Fruit fly (Drosophila melanogaster) whole organism, embryonic: ENCODE measurements around the gene Aatf.

Experiments
- ATbp ChIP-seq: fragments of 200-800 bp; sonication (Bioruptor generic); optimal IDR thresholded peaks from 2 replicates; lab custom pipeline; 2017; ENCODE audit warnings: missing biosample characterization, mild to moderate bottlenecking, missing genetic modification characterization, missing genetic modification reagents
- CG11456 ChIP-seq: fragments of 200-800 bp; sonication (Bioruptor generic); IDR thresholded peaks from 3 replicates; pipeline ENCODE4 v1.3.6; 2022; ENCODE audit warnings: missing biosample characterization, missing genetic modification characterization
- CG12299 ChIP-seq: fragments of 200-800 bp; sonication (Bioruptor generic); optimal IDR thresholded peaks from 2 replicates; lab custom pipeline; 2018; ENCODE audit warnings: missing biosample characterization, mild to moderate bottlenecking, missing genetic modification characterization
- CG12942 ChIP-seq: fragments of 200-800 bp; sonication (Bioruptor generic); optimal IDR thresholded peaks from 3 replicates; lab custom pipeline; 2016; ENCODE audit warnings: missing biosample characterization, missing genetic modification characterization
- CG15479 ChIP-seq: fragments of 200-800 bp; sonication (Bioruptor generic); optimal IDR thresholded peaks from 3 replicates; lab custom pipeline; 2019; ENCODE audit warnings: missing biosample characterization, mild to moderate bottlenecking, missing genetic modification characterization, moderate library complexity
- CG3065 ChIP-seq: fragments of 200-800 bp; sonication (Bioruptor generic); optimal IDR thresholded peaks from 2 replicates; lab custom pipeline; 2016; ENCODE audit warnings: missing biosample characterization, missing genetic modification characterization
- CG32767 ChIP-seq: fragments of 200-800 bp; sonication (Bioruptor generic); IDR thresholded peaks from 2 replicates; pipeline ENCODE4 v1.3.6; 2022; ENCODE audit warnings: missing biosample characterization, missing genetic modification characterization
- CG4328 ChIP-seq: fragments of 200-800 bp; sonication (Bioruptor generic); optimal IDR thresholded peaks from 3 replicates; lab custom pipeline; 2017; ENCODE audit warnings: missing biosample characterization, missing genetic modification reagents, missing genetic modification characterization
- CG9437 ChIP-seq: fragments of 200-800 bp; sonication (Bioruptor generic); optimal IDR thresholded peaks from 2 replicates; lab custom pipeline; 2018; ENCODE audit warnings: missing biosample characterization, mild to moderate bottlenecking, missing genetic modification characterization
- CG9797 ChIP-seq: fragments of 200-800 bp; sonication (Bioruptor generic); optimal IDR thresholded peaks from 3 replicates; lab custom pipeline; 2018; ENCODE audit warnings: missing biosample characterization, mild to moderate bottlenecking, missing genetic modification characterization
- D ChIP-seq, 2 experiments: fragments of 200-800 bp in 1 of 2; fragments of >200 bp in 1 of 2; sonication (Bioruptor generic) in 1 of 2; optimal IDR thresholded peaks; 2 replicates in 1 of 2; 3 replicates in 1 of 2; lab custom pipeline; 2017; ENCODE audit warnings: mild to moderate bottlenecking in 1 of 2, missing biosample characterization in 1 of 2, missing genetic modification characterization in 1 of 2, missing genetic modification reagents in 1 of 2
- Dfd ChIP-seq, 2 experiments: fragments of >200 bp; optimal IDR thresholded peaks; 2 replicates each; lab custom pipeline; 2017; ENCODE audit warnings: missing biosample characterization in 2 of 2, missing genetic modification characterization in 2 of 2
- Eip74EF ChIP-seq, 2 experiments: fragments of 200-800 bp in 1 of 2; fragments of >200 bp in 1 of 2; sonication (Bioruptor generic) in 1 of 2; optimal IDR thresholded peaks; 2 replicates each; lab custom pipeline; 2017 to 2019; ENCODE audit warnings: missing biosample characterization in 2 of 2, missing genetic modification characterization in 2 of 2, mild to moderate bottlenecking in 1 of 2, moderate library complexity in 1 of 2
- Fer2 ChIP-seq: fragments of 200-800 bp; sonication (Bioruptor generic); optimal IDR thresholded peaks from 2 replicates; lab custom pipeline; 2018; ENCODE audit warnings: missing biosample characterization, mild to moderate bottlenecking, missing genetic modification characterization, moderate library complexity
- Fer3 ChIP-seq: fragments of 200-800 bp; sonication (Bioruptor generic); optimal IDR thresholded peaks from 2 replicates; lab custom pipeline; 2018; ENCODE audit warnings: missing biosample characterization, mild to moderate bottlenecking, missing genetic modification characterization, moderate library complexity
- HmgZ ChIP-seq: fragments of 200-800 bp; sonication (Bioruptor generic); optimal IDR thresholded peaks from 2 replicates; lab custom pipeline; 2018; ENCODE audit warnings: missing biosample characterization, mild to moderate bottlenecking, missing genetic modification characterization
- Hr78 ChIP-seq, 2 experiments: fragments of 200-800 bp in 1 of 2; fragments of >200 bp in 1 of 2; sonication (Bioruptor generic) in 1 of 2; optimal IDR thresholded peaks; 2 replicates each; lab custom pipeline; 2017 to 2019; ENCODE audit warnings: missing biosample characterization in 2 of 2, missing genetic modification characterization in 2 of 2, mild to moderate bottlenecking in 1 of 2, moderate library complexity in 1 of 2
- Lhr ChIP-seq: fragments of 200-800 bp; sonication (Bioruptor generic); optimal IDR thresholded peaks from 3 replicates; lab custom pipeline; 2017; ENCODE audit warnings: mild to moderate bottlenecking, missing biosample characterization, missing genetic modification reagents, missing genetic modification characterization
- Rx ChIP-seq: fragments of 200-800 bp; sonication (Bioruptor generic); IDR thresholded peaks from 2 replicates; pipeline ENCODE4 v1.3.6; 2022; ENCODE audit warnings: missing biosample characterization, missing genetic modification characterization
- Sry-β ChIP-seq: fragments of 200-800 bp; sonication (Bioruptor generic); optimal IDR thresholded peaks from 2 replicates; lab custom pipeline; 2018; ENCODE audit warnings: missing biosample characterization, mild to moderate bottlenecking, missing genetic modification characterization, moderate library complexity
- Trl ChIP-seq, 3 experiments: fragments of >200 bp in 2 of 3; fragments of 200-800 bp in 1 of 3; sonication (Bioruptor generic) in 1 of 3; optimal IDR thresholded peaks; 2 replicates in 1 of 3; 3 replicates in 2 of 3; lab custom pipeline; 2016 to 2017; ENCODE audit warnings: missing biosample characterization in 1 of 3, missing genetic modification characterization in 1 of 3
- ac ChIP-seq: fragments of 200-800 bp; sonication (Bioruptor generic); optimal IDR thresholded peaks from 3 replicates; lab custom pipeline; 2017; ENCODE audit warnings: missing biosample characterization, mild to moderate bottlenecking, missing genetic modification characterization
- bcd ChIP-seq: fragments of 200-800 bp; sonication (Bioruptor generic); optimal IDR thresholded peaks from 2 replicates; lab custom pipeline; 2017; ENCODE audit warnings: missing biosample characterization, mild to moderate bottlenecking, missing genetic modification characterization
- bigmax ChIP-seq: fragments of 200-800 bp; sonication (Bioruptor generic); optimal IDR thresholded peaks from 2 replicates; lab custom pipeline; 2018; ENCODE audit warnings: missing biosample characterization, mild to moderate bottlenecking, missing genetic modification characterization
- bsh ChIP-seq, 2 experiments: fragments of 200-800 bp; sonication (Bioruptor generic); optimal IDR thresholded peaks; 2 replicates each; lab custom pipeline; 2017 to 2018; ENCODE audit warnings: mild to moderate bottlenecking in 2 of 2, missing biosample characterization in 2 of 2, missing genetic modification characterization in 2 of 2, moderate library complexity in 1 of 2
- cg ChIP-seq: fragments of 200-800 bp; sonication (Bioruptor generic); optimal IDR thresholded peaks from 3 replicates; lab custom pipeline; 2019; ENCODE audit warnings: missing biosample characterization, mild to moderate bottlenecking, missing genetic modification characterization, moderate library complexity
- esg ChIP-seq: fragments of 200-800 bp; sonication (Bioruptor generic); conservative IDR thresholded peaks from 2 replicates; pipeline ENCODE4 v1.3.6; 2022; ENCODE audit warnings: missing biosample characterization, missing genetic modification characterization
- ewg ChIP-seq: fragments of 200-800 bp; sonication (Bioruptor generic); optimal IDR thresholded peaks from 3 replicates; lab custom pipeline; 2017; ENCODE audit warnings: mild to moderate bottlenecking, missing biosample characterization, missing genetic modification reagents, missing genetic modification characterization
- grn ChIP-seq: fragments of 200-800 bp; sonication (Bioruptor generic); optimal IDR thresholded peaks from 3 replicates; lab custom pipeline; 2017; ENCODE audit warnings: missing biosample characterization, missing genetic modification characterization
- gsb-n ChIP-seq: fragments of 200-800 bp; sonication (Bioruptor generic); optimal IDR thresholded peaks from 3 replicates; lab custom pipeline; 2018; ENCODE audit warnings: missing biosample characterization, mild to moderate bottlenecking, missing genetic modification characterization
- hbn ChIP-seq: fragments of 200-800 bp; sonication (Bioruptor generic); IDR thresholded peaks from 2 replicates; pipeline ENCODE4 v1.3.6; 2022; ENCODE audit warnings: missing biosample characterization, missing genetic modification characterization; ENCODE audit not compliant: partially characterized antibody
- hkb ChIP-seq, 2 experiments: fragments of 200-800 bp in 1 of 2; fragments of >200 bp in 1 of 2; sonication (Bioruptor generic) in 1 of 2; IDR thresholded peaks in 1 of 2; optimal IDR thresholded peaks in 1 of 2; 2 replicates each; pipeline versions ENCODE4 v1.3.6 to Lab custom; 2017 to 2022; ENCODE audit warnings: missing biosample characterization in 1 of 2, missing genetic modification characterization in 1 of 2
- insv ChIP-seq, 2 experiments: fragments of 200-800 bp; sonication (Bioruptor generic); optimal IDR thresholded peaks; 3 replicates each; lab custom pipeline; 2016 to 2018; ENCODE audit warnings: missing biosample characterization in 2 of 2, missing genetic modification characterization in 2 of 2
- kah ChIP-seq: fragments of 200-800 bp; sonication (Bioruptor generic); optimal IDR thresholded peaks from 2 replicates; lab custom pipeline; 2018; ENCODE audit warnings: missing biosample characterization, mild to moderate bottlenecking, missing genetic modification characterization
- lab ChIP-seq: fragments of 200-800 bp; sonication (Bioruptor generic); optimal IDR thresholded peaks from 3 replicates; lab custom pipeline; 2017; ENCODE audit warnings: missing biosample characterization, missing genetic modification characterization, mild to moderate bottlenecking, moderate library complexity, missing genetic modification reagents
- odd ChIP-seq: fragments of 200-800 bp; sonication (Bioruptor generic); optimal IDR thresholded peaks from 2 replicates; lab custom pipeline; 2017; ENCODE audit warnings: missing biosample characterization, mild to moderate bottlenecking, missing genetic modification characterization
- pan ChIP-seq, 4 experiments: fragments of >200 bp in 3 of 4; fragments of 200-800 bp in 1 of 4; sonication (Bioruptor generic) in 1 of 4; optimal IDR thresholded peaks in 3 of 4; IDR thresholded peaks in 1 of 4; 2 replicates each; pipeline versions ENCODE4 v1.3.6 to Lab custom; 2017 to 2022; ENCODE audit warnings: missing biosample characterization in 2 of 4, missing genetic modification characterization in 2 of 4, mixed read lengths in 1 of 4
- phol ChIP-seq: fragments of 200-800 bp; sonication (Bioruptor generic); optimal IDR thresholded peaks from 3 replicates; lab custom pipeline; 2018; ENCODE audit warnings: missing biosample characterization, mild to moderate bottlenecking, missing genetic modification characterization, moderate library complexity
- pzg ChIP-seq: fragments of 200-800 bp; sonication (Bioruptor generic); optimal IDR thresholded peaks from 3 replicates; lab custom pipeline; 2018; ENCODE audit warnings: missing biosample characterization, mild to moderate bottlenecking, missing genetic modification characterization, moderate library complexity
- sens ChIP-seq: fragments of 200-800 bp; sonication (Bioruptor generic); peaks from one replicate; lab custom pipeline; 2016; ENCODE audit warnings: missing biosample characterization, missing genetic modification characterization
- tap ChIP-seq: fragments of 200-800 bp; optimal IDR thresholded peaks from 3 replicates; lab custom pipeline; 2019; ENCODE audit warnings: missing biosample characterization, mild to moderate bottlenecking, missing genetic modification characterization, moderate library complexity
- tna ChIP-seq: fragments of 200-800 bp; sonication (Bioruptor generic); IDR thresholded peaks from 2 replicates; pipeline ENCODE4 v1.3.6; 2022; ENCODE audit warnings: missing biosample characterization, missing genetic modification characterization; ENCODE audit not compliant: partially characterized antibody
- trem ChIP-seq: fragments of 200-800 bp; optimal IDR thresholded peaks from 3 replicates; lab custom pipeline; 2019; ENCODE audit warnings: missing biosample characterization, mild to moderate bottlenecking, missing genetic modification characterization, moderate library complexity
- unpg ChIP-seq: fragments of 200-800 bp; sonication (Bioruptor generic); optimal IDR thresholded peaks from 3 replicates; lab custom pipeline; 2018; ENCODE audit warnings: missing biosample characterization, mild to moderate bottlenecking, missing genetic modification characterization, moderate library complexity
- vfl ChIP-seq: fragments of 200-800 bp; sonication (Bioruptor generic); optimal IDR thresholded peaks from 2 replicates; lab custom pipeline; 2016; ENCODE audit warnings: missing biosample characterization, missing genetic modification characterization

Gene Aatf

dm6 chr2L:6667719-6668325 is 49.6 kb upstream of the Aatf start, which contains the start of gene Galt (continued):
- TF ChIP-seq Hr78 (GFP tag; optimal IDR thresholded peaks at IDR 0.05; lab: Kevin White, UChicago) = peak in 1 of 2 experiments; percentile 18
- TF ChIP-seq trem (tag; lab: Kevin White, UChicago) = peak; percentile 19
- TF ChIP-seq D (optimal IDR thresholded peaks at IDR 0.05; lab: Kevin White, UChicago) = no peak
- TF ChIP-seq D (GFP tag; optimal IDR thresholded peaks at IDR 0.05; lab: Kevin White, UChicago) = peak; percentile 27
- TF ChIP-seq CG12942 (GFP tag; lab: Kevin White, UChicago) = no peak
- TF ChIP-seq tna (GFP tag; lab: Robert Waterston, UW) = peak; percentile 76; the same call in 1 of the 2 replicates
- peak in 1 of 2 experiments; percentile 56 for TF ChIP-seq bsh (GFP tag; optimal IDR thresholded peaks at IDR 0.05; lab: Kevin White, UChicago)
- peak; percentile 59 for TF ChIP-seq CG15479
- TF ChIP-seq CG9797 (GFP tag; lab: Kevin White, UChicago) = peak; percentile 34
- TF ChIP-seq pzg = peak; percentile 33
- TF ChIP-seq CG3065 (GFP tag; lab: Kevin White, UChicago) = no peak
- no peak for TF ChIP-seq pan (optimal IDR thresholded peaks at IDR 0.05; lab: Kevin White, UChicago)
- peak in 1 of 2 experiments; percentile 29 for TF ChIP-seq pan (GFP tag; optimal IDR thresholded peaks at IDR 0.05 in 1 of 2, IDR thresholded peaks at IDR 0.05 in 1 of 2)
- TF ChIP-seq CG11456 (GFP tag; lab: Robert Waterston, UW) = no peak
- no peak for TF ChIP-seq ac (GFP tag; lab: Kevin White, UChicago)
- TF ChIP-seq CG32767 (GFP tag; lab: Robert Waterston, UW) = 0 out of 2 replicates have a peak, but pooled peaks have one; percentile 21
- TF ChIP-seq esg (GFP tag; lab: Robert Waterston, UW) = no peak
- TF ChIP-seq CG4328 = peak; percentile 39
- TF ChIP-seq odd (GFP tag; lab: Kevin White, UChicago) = peak; percentile 43
- peak; percentile 64 to 85 for TF ChIP-seq Trl (optimal IDR thresholded peaks at IDR 0.05; lab: Kevin White, UChicago)
- no peak for TF ChIP-seq Trl (GFP tag; optimal IDR thresholded peaks at IDR 0.05; lab: Kevin White, UChicago)
- TF ChIP-seq bigmax = no peak
- peak; percentile 19 for TF ChIP-seq gsb-n (tag; lab: Kevin White, UChicago)
- no peak for TF ChIP-seq Fer2 (tag; lab: Kevin White, UChicago)
- TF ChIP-seq unpg (GFP tag; lab: Kevin White, UChicago) = peak; percentile 39
- TF ChIP-seq CG12299 = peak; percentile 56
- TF ChIP-seq grn (GFP tag; lab: Kevin White, UChicago) = peak; percentile 93
- TF ChIP-seq tap (tag; lab: Kevin White, UChicago) = peak; percentile 26
- TF ChIP-seq CG9437 = peak; percentile 50
- no peak for TF ChIP-seq ATbp (GFP tag; lab: Kevin White, UChicago)
- TF ChIP-seq kah = peak; percentile 9
- no peak for TF ChIP-seq ewg (GFP tag; lab: Kevin White, UChicago)
- TF ChIP-seq hkb (optimal IDR thresholded peaks at IDR 0.05; lab: Kevin White, UChicago) = no peak
- TF ChIP-seq hkb (GFP tag; IDR thresholded peaks at IDR 0.05; lab: Robert Waterston, UW) = peak; percentile 30
- TF ChIP-seq hbn (GFP tag; lab: Robert Waterston, UW) = peak; percentile 37; the same call in 1 of the 2 replicates
- TF ChIP-seq sens = peak; percentile 90
- peak; percentile 68 for TF ChIP-seq lab
- no peak for TF ChIP-seq Rx (GFP tag; lab: Robert Waterston, UW)
- peak in 1 of 2 experiments; percentile 57 for TF ChIP-seq insv (GFP tag; optimal IDR thresholded peaks at IDR 0.05; lab: Kevin White, UChicago)
- peak; percentile 2 for TF ChIP-seq Fer3 (tag; lab: Kevin White, UChicago)
- TF ChIP-seq Eip74EF (GFP tag; optimal IDR thresholded peaks at IDR 0.05; lab: Kevin White, UChicago) = peak in 1 of 2 experiments; percentile 24
- peak; percentile 19 for TF ChIP-seq HmgZ
- TF ChIP-seq vfl (GFP tag; lab: Kevin White, UChicago) = no peak
- no peak for TF ChIP-seq Dfd (GFP tag; optimal IDR thresholded peaks at IDR 0.05; lab: Kevin White, UChicago)
- peak; percentile 40 for TF ChIP-seq phol (tag; lab: Kevin White, UChicago)
- peak; percentile 13 for TF ChIP-seq bcd
- peak; percentile 76 for TF ChIP-seq Sry-β
- peak; percentile 5 for TF ChIP-seq Lhr (GFP tag; lab: Kevin White, UChicago)
- TF ChIP-seq cg = peak; percentile 65
